Fruit fly (Drosophila melanogaster) whole organism, prepupa: Measurements from ENCODE around the gene CG32091.
A peak's percentile ranks its signal among the peaks of the same experiment; 100 is the strongest.

Experiments
- Blimp-1 ChIP-seq: fragments of 200-800 bp; sonication (Bioruptor generic); optimal IDR thresholded peaks from 3 replicates; lab custom pipeline; 2017; ENCODE audit warnings: missing biosample characterization, missing genetic modification characterization, mild to moderate bottlenecking, moderate library complexity, missing genetic modification reagents
- CG16779 ChIP-seq: fragments of 200-800 bp; sonication (Bioruptor generic); optimal IDR thresholded peaks from 3 replicates; lab custom pipeline; 2017; ENCODE audit warnings: missing biosample characterization, mild to moderate bottlenecking, missing genetic modification characterization
- CG31627 ChIP-seq: fragments of 200-800 bp; sonication (Bioruptor generic); optimal IDR thresholded peaks from 3 replicates; lab custom pipeline; 2016; ENCODE audit warnings: missing biosample characterization, missing genetic modification characterization
- CG7368 ChIP-seq: fragments of 200-800 bp; sonication (Bioruptor generic); optimal IDR thresholded peaks from 3 replicates; lab custom pipeline; 2016; ENCODE audit warnings: missing biosample characterization, missing genetic modification characterization
- Sox102F ChIP-seq: fragments of 200-800 bp; sonication (Bioruptor generic); optimal IDR thresholded peaks from 2 replicates; lab custom pipeline; 2016; ENCODE audit warnings: missing biosample characterization, mild to moderate bottlenecking, missing genetic modification characterization

- peak; percentile 72 for TF ChIP-seq CG7368 (GFP tag; lab: Kevin White, UChicago)
- no peak for TF ChIP-seq Blimp-1
- no peak for TF ChIP-seq CG31627 (GFP tag; lab: Kevin White, UChicago)
- no peak for TF ChIP-seq CG16779 (tag; lab: Kevin White, UChicago)
- no peak for TF ChIP-seq Sox102F
These were observed 29.2 kb upstream of the CG32091 start for dm6 chr3L:11602040-11602439.
